Fruit fly (Drosophila melanogaster): ENCODE data around the gene Bgb.

DNA sequence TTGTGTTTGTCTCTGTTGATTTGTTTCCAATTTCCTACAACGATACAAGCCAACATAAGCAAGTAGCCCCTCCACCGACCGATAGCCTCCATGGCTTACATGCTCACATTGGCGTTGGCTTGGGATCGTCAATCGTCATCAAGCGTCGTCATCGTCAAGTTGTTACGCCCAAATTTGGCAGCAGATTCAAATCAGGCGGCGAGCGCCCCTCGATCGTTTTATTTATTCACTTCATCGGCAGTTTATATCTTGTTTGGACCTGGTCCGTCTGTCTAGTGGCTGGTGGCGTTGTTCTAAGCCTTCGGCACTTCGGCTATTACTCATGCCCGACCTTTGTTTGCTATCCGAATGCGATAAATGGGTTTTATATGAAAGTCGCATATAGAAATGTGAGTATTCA, 49.3 kb upstream of the Bgb start:
- TF ChIP-seq psq (optimal IDR thresholded peaks at IDR 0.05) (no peak), Sin3A (optimal IDR thresholded peaks at IDR 0.05) (no peak), Myc (optimal IDR thresholded peaks at IDR 0.05) (no peak), h (optimal IDR thresholded peaks at IDR 0.05) (no peak), ttk (optimal IDR thresholded peaks at IDR 0.05) (no peak)

Data from Kc167 (cell line).